Worm (Caenorhabditis elegans) whole organism, L4 larva: ENCODE measurements around the gene K08H2.10.

ENCODE experiments used
- F44E2.7 ChIP-seq: fragments of 200-800 bp; sonication (Bioruptor generic); IDR thresholded peaks from 2 replicates; pipeline ENCODE4 v2.1.2; 2022; ENCODE audit warnings: missing genetic modification characterization, missing compliant biosample characterization
- R02D3.7 ChIP-seq: fragments of 150-350 bp; sonication (generic microtip); optimal IDR thresholded peaks from 3 replicates; lab custom pipeline; 2014; ENCODE audit warnings: missing biosample characterization, missing genetic modification characterization
- aha-1 ChIP-seq: fragments of 150-350 bp; peaks from one replicate; lab custom pipeline; 2014; ENCODE audit warnings: missing biosample characterization, missing genetic modification characterization
- ceh-28 ChIP-seq: fragments of 150-350 bp; optimal IDR thresholded peaks from 2 replicates; lab custom pipeline; 2014; ENCODE audit warnings: missing biosample characterization, missing genetic modification reagents, missing genetic modification characterization
- ceh-82 ChIP-seq: sonication (generic microtip); optimal IDR thresholded peaks from 2 replicates; lab custom pipeline; 2017; ENCODE audit warnings: missing biosample characterization, missing genetic modification characterization
- ctbp-1 ChIP-seq: fragments of 200-800 bp; sonication (Bioruptor generic); IDR thresholded peaks from 2 replicates; pipeline ENCODE4 v1.3.6; 2022; ENCODE audit warnings: missing genetic modification reagents, missing genetic modification characterization, missing compliant biosample characterization
- daf-12 ChIP-seq: fragments of 150-350 bp; optimal IDR thresholded peaks from 2 replicates; lab custom pipeline; 2014; ENCODE audit warnings: missing biosample characterization, missing genetic modification reagents, missing genetic modification characterization
- daf-16 ChIP-seq, 3 experiments: sonication (generic microtip); optimal IDR thresholded peaks; 2 replicates each; lab custom pipeline; 2016 to 2017; ENCODE audit warnings: missing genetic modification characterization in 3 of 3, missing genetic modification reagents in 3 of 3, mild to moderate bottlenecking in 2 of 3, missing compliant biosample characterization in 2 of 3, missing biosample characterization in 1 of 3, moderate library complexity in 1 of 3
- daf-19 ChIP-seq: fragments of 200-800 bp; sonication (Bioruptor generic); conservative IDR thresholded peaks from 2 replicates; pipeline ENCODE4 v1.3.6; 2022; ENCODE audit warnings: missing genetic modification characterization, missing compliant biosample characterization
- dmd-6 ChIP-seq: fragments of 200-800 bp; sonication (Bioruptor generic); IDR thresholded peaks from 2 replicates; pipeline ENCODE4 v1.3.6; 2022; ENCODE audit warnings: missing genetic modification reagents, missing genetic modification characterization, missing compliant biosample characterization
- dmd-8 ChIP-seq: fragments of 200-800 bp; sonication (Bioruptor generic); IDR thresholded peaks from 2 replicates; pipeline ENCODE4 v1.3.6; 2022; ENCODE audit warnings: missing genetic modification characterization, missing compliant biosample characterization
- dpl-1 ChIP-seq: fragments of 150-350 bp; optimal IDR thresholded peaks from 2 replicates; lab custom pipeline; 2014; ENCODE audit warnings: missing biosample characterization, missing genetic modification reagents, missing genetic modification characterization
- egl-43 ChIP-seq: fragments of 200-800 bp; sonication (Bioruptor generic); IDR thresholded peaks from 2 replicates; pipeline ENCODE4 v1.3.6; 2022; ENCODE audit warnings: missing genetic modification reagents, missing genetic modification characterization, missing compliant biosample characterization
- fkh-10 ChIP-seq: fragments of 150-350 bp; optimal IDR thresholded peaks from 2 replicates; lab custom pipeline; 2014; ENCODE audit warnings: missing biosample characterization, missing genetic modification reagents, missing genetic modification characterization
- hlh-30 ChIP-seq: sonication (generic microtip); optimal IDR thresholded peaks from 2 replicates; lab custom pipeline; 2017; ENCODE audit warnings: antibody characterized with exemption, mild to moderate bottlenecking, missing genetic modification characterization, missing compliant biosample characterization; ENCODE audit not compliant: insufficient read depth
- lin-1 ChIP-seq: fragments of 200-800 bp; sonication (Bioruptor generic); IDR thresholded peaks from 2 replicates; pipeline ENCODE4 v1.3.6; 2022; ENCODE audit warnings: missing genetic modification reagents, missing genetic modification characterization, missing compliant biosample characterization
- lin-15B ChIP-seq: fragments of 150-350 bp; sonication (generic microtip); optimal IDR thresholded peaks from 3 replicates; lab custom pipeline; 2014; ENCODE audit warnings: missing biosample characterization, missing genetic modification characterization
- lin-39 ChIP-seq: fragments of 150-350 bp; optimal IDR thresholded peaks from 2 replicates; lab custom pipeline; 2014; ENCODE audit warnings: missing biosample characterization, missing genetic modification reagents, missing genetic modification characterization
- madf-9 ChIP-seq: fragments of 200-800 bp; sonication (Bioruptor generic); conservative IDR thresholded peaks from 2 replicates; pipeline ENCODE4 v1.3.6; 2022; ENCODE audit warnings: missing genetic modification reagents, missing genetic modification characterization, missing compliant biosample characterization
- mep-1 ChIP-seq: fragments of 150-350 bp; sonication (generic microtip); optimal IDR thresholded peaks from 3 replicates; lab custom pipeline; 2014; ENCODE audit warnings: missing biosample characterization, missing genetic modification characterization
- mxl-3 ChIP-seq: fragments of 200-800 bp; sonication (Bioruptor generic); optimal IDR thresholded peaks from 2 replicates; lab custom pipeline; 2018; ENCODE audit warnings: mild to moderate bottlenecking, missing genetic modification characterization, missing compliant biosample characterization
- nhr-102 ChIP-seq: sonication (generic microtip); optimal IDR thresholded peaks from 2 replicates; lab custom pipeline; 2016; ENCODE audit warnings: mild to moderate bottlenecking, missing genetic modification characterization, moderate library complexity, missing compliant biosample characterization
- nhr-11 ChIP-seq: fragments of 150-350 bp; optimal IDR thresholded peaks from 2 replicates; lab custom pipeline; 2014; ENCODE audit warnings: missing biosample characterization, missing genetic modification characterization
- nhr-111 ChIP-seq: fragments of 200-800 bp; sonication (Bioruptor generic); optimal IDR thresholded peaks from 2 replicates; lab custom pipeline; 2018; ENCODE audit warnings: mild to moderate bottlenecking, missing genetic modification characterization, missing compliant biosample characterization
- nhr-28 ChIP-seq: fragments of 150-350 bp; optimal IDR thresholded peaks from 2 replicates; lab custom pipeline; 2014; ENCODE audit warnings: missing biosample characterization, missing genetic modification characterization
- nhr-42 ChIP-seq: fragments of 200-800 bp; sonication (Bioruptor generic); IDR thresholded peaks from 2 replicates; pipeline ENCODE4 v1.3.6; 2022; ENCODE audit warnings: missing genetic modification characterization, missing compliant biosample characterization
- nhr-76 ChIP-seq: fragments of 150-350 bp; optimal IDR thresholded peaks from 2 replicates; lab custom pipeline; 2014; ENCODE audit warnings: missing biosample characterization, missing genetic modification characterization
- php-3 ChIP-seq: fragments of 200-800 bp; sonication (Bioruptor generic); IDR thresholded peaks from 2 replicates; pipeline ENCODE4 v1.3.6; 2022; ENCODE audit warnings: missing genetic modification reagents, missing genetic modification characterization, missing compliant biosample characterization
- pqm-1 ChIP-seq: sonication (generic microtip); optimal IDR thresholded peaks from 2 replicates; lab custom pipeline; 2017; ENCODE audit warnings: missing biosample characterization, missing genetic modification characterization
- rbr-2 ChIP-seq: sonication (generic microtip); optimal IDR thresholded peaks from 2 replicates; lab custom pipeline; 2016; ENCODE audit warnings: missing genotype, missing genetic modification characterization, missing compliant biosample characterization
- set-16 ChIP-seq: fragments of 200-800 bp; sonication (Bioruptor generic); IDR thresholded peaks from 2 replicates; pipeline ENCODE4 v1.3.6; 2022; ENCODE audit warnings: missing genetic modification reagents, missing genetic modification characterization, missing compliant biosample characterization
- spr-3 ChIP-seq: fragments of 200-800 bp; sonication (Bioruptor generic); optimal IDR thresholded peaks from 2 replicates; lab custom pipeline; 2018; ENCODE audit warnings: mild to moderate bottlenecking, missing genetic modification characterization, missing compliant biosample characterization
- tag-97 ChIP-seq: fragments of 200-800 bp; sonication (Bioruptor generic); IDR thresholded peaks from 2 replicates; pipeline ENCODE4 v1.3.6; 2022; ENCODE audit warnings: missing genetic modification characterization, missing compliant biosample characterization
- tra-1 ChIP-seq: fragments of 200-800 bp; sonication (Bioruptor generic); IDR thresholded peaks from 2 replicates; pipeline ENCODE4 v1.3.6; 2022; ENCODE audit warnings: missing genetic modification reagents, missing genetic modification characterization, missing compliant biosample characterization
- unc-62 ChIP-seq, 3 experiments: fragments of 150-350 bp in 1 of 3; sonication (generic microtip); optimal IDR thresholded peaks in 2 of 3; peaks in 1 of 3; 1 replicate in 1 of 3; 2 replicates in 2 of 3; lab custom pipeline; 2014 to 2017; ENCODE audit warnings: missing biosample characterization in 3 of 3, missing genetic modification characterization in 3 of 3, missing genetic modification reagents in 3 of 3, missing genotype in 1 of 3
- zag-1 ChIP-seq: fragments of 150-350 bp; optimal IDR thresholded peaks from 2 replicates; lab custom pipeline; 2014; ENCODE audit warnings: missing biosample characterization, missing genetic modification characterization

Gene K08H2.10

ce11 chrX:13210478-13210877, 47.1 kb upstream of the K08H2.10 start (continued):
- TF ChIP-seq F44E2.7 (GFP tag; lab: Robert Waterston, UW) (no peak), lin-1 (no peak), fkh-10 (peak; percentile 71), madf-9 (GFP tag; lab: Robert Waterston, UW) (no peak), nhr-102 (tag; lab: Kevin White, UChicago) (no peak), daf-12 (tag; lab: Kevin White, UChicago) (no peak), lin-15B (tag; lab: Kevin White, UChicago) (no peak), ctbp-1 (GFP tag; lab: Robert Waterston, UW) (peak; percentile 60; the same call in 1 of the 2 replicates), tag-97 (GFP tag; lab: Robert Waterston, UW) (no peak), nhr-111 (GFP tag; lab: Kevin White, UChicago) (no peak), mep-1 (peak; percentile 71), lin-39 (no peak), rbr-2 (tag; lab: Kevin White, UChicago) (peak; percentile 24), hlh-30 (tag; lab: Kevin White, UChicago) (peak; percentile 35), unc-62 (GFP tag; optimal IDR thresholded peaks at IDR 0.05 in 1 of 2; lab: Kevin White, UChicago) (peak in 1 of 2 experiments; percentile 43), unc-62 (tag; optimal IDR thresholded peaks at IDR 0.05; lab: Kevin White, UChicago) (no peak), set-16 (no peak)

ce11 chrX:13212528-13212927, 45.1 kb upstream of the K08H2.10 start:
- TF ChIP-seq pqm-1 (tag; lab: Kevin White, UChicago) (no peak), set-16 (no peak), unc-62 (GFP tag; optimal IDR thresholded peaks at IDR 0.05 in 1 of 2; lab: Kevin White, UChicago) (peak in 1 of 2 experiments; percentile 19), unc-62 (tag; optimal IDR thresholded peaks at IDR 0.05; lab: Kevin White, UChicago) (no peak), ceh-82 (tag; lab: Kevin White, UChicago) (no peak), nhr-76 (tag; lab: Kevin White, UChicago) (no peak), nhr-102 (tag; lab: Kevin White, UChicago) (no peak), daf-16 (GFP tag; optimal IDR thresholded peaks at IDR 0.05; lab: Kevin White, UChicago) (no peak), daf-16 (tag; optimal IDR thresholded peaks at IDR 0.05; lab: Kevin White, UChicago) (no peak), egl-43 (GFP tag; lab: Robert Waterston, UW) (no peak), daf-19 (GFP tag; lab: Robert Waterston, UW) (no peak)
- TF ChIP-seq, all 104 proteins: peak for 1

ce11 chrX:13216802-13217201, 40.8 kb upstream of the K08H2.10 start, which contains the start of gene R12H7.4:
TSS of gene R12H7.4 (plus strand) at chrX:13217102.
- TF ChIP-seq dmd-8 (GFP tag; lab: Robert Waterston, UW) (no peak), php-3 (no peak), nhr-28 (tag; lab: Kevin White, UChicago) (no peak), unc-62 (GFP tag; optimal IDR thresholded peaks at IDR 0.05 in 1 of 2; lab: Kevin White, UChicago) (peak in 1 of 2 experiments; percentile 79), unc-62 (tag; optimal IDR thresholded peaks at IDR 0.05; lab: Kevin White, UChicago) (no peak)
- TF ChIP-seq, all 104 proteins: peak for 1

- TF ChIP-seq zag-1 (tag; lab: Kevin White, UChicago) (no peak), aha-1 (tag; lab: Kevin White, UChicago) (peak; percentile 17), ceh-28 (tag; lab: Kevin White, UChicago) (no peak), unc-62 (GFP tag; optimal IDR thresholded peaks at IDR 0.05 in 1 of 2; lab: Kevin White, UChicago) (peak in 1 of 2 experiments; percentile 94), unc-62 (tag; optimal IDR thresholded peaks at IDR 0.05; lab: Kevin White, UChicago) (no peak), R02D3.7 (tag; lab: Kevin White, UChicago) (no peak)
Observed at ce11 chrX:13217940-13218339, 39.7 kb upstream of the K08H2.10 start.

ce11 chrX:13220609-13221008, 37.0 kb upstream of the K08H2.10 start:
- TF ChIP-seq nhr-11 (tag; lab: Kevin White, UChicago) (peak; percentile 67), mxl-3 (GFP tag; lab: Kevin White, UChicago) (no peak), hlh-30 (tag; lab: Kevin White, UChicago) (peak; percentile 8), dpl-1 (GFP tag; lab: Kevin White, UChicago) (no peak), tra-1 (GFP tag; lab: Robert Waterston, UW) (no peak), spr-3 (GFP tag; lab: Kevin White, UChicago) (no peak), egl-43 (GFP tag; lab: Robert Waterston, UW) (no peak), mep-1 (no peak), dmd-8 (GFP tag; lab: Robert Waterston, UW) (no peak), nhr-42 (GFP tag; lab: Robert Waterston, UW) (no peak), unc-62 (GFP tag; optimal IDR thresholded peaks at IDR 0.05 in 1 of 2; lab: Kevin White, UChicago) (peak in 1 of 2 experiments; percentile 90), unc-62 (tag; optimal IDR thresholded peaks at IDR 0.05; lab: Kevin White, UChicago) (no peak), daf-16 (GFP tag; optimal IDR thresholded peaks at IDR 0.05; lab: Kevin White, UChicago) (peak in 1 of 2 experiments; percentile 91), daf-16 (tag; optimal IDR thresholded peaks at IDR 0.05; lab: Kevin White, UChicago) (no peak), dmd-6 (GFP tag; lab: Robert Waterston, UW) (no peak)
